Worm (Caenorhabditis elegans) whole organism, late embryonic: Measurements from ENCODE around the gene F22F7.11.
A peak's percentile ranks its signal among the peaks of the same experiment; 100 is the strongest.
"Not testable (repeated sequence)": the region's sequence is repeated elsewhere in the genome, so short reads cannot be mapped to it uniquely, and the experiment has no call there.

Experiments used
- C08G9.2 ChIP-seq: sonication (generic microtip); optimal IDR thresholded peaks from 2 replicates; lab custom pipeline; 2016; ENCODE audit warnings: mild to moderate bottlenecking, missing genetic modification characterization, moderate library complexity, missing compliant biosample characterization
- C38D4.7 ChIP-seq: fragments of 200-800 bp; sonication (Bioruptor generic); optimal IDR thresholded peaks from 2 replicates; lab custom pipeline; 2018; ENCODE audit warnings: mild to moderate bottlenecking, missing genetic modification characterization, moderate library complexity, missing compliant biosample characterization
- T23F11.4 ChIP-seq: fragments of 200-800 bp; sonication (Bioruptor generic); optimal IDR thresholded peaks from 2 replicates; lab custom pipeline; 2018; ENCODE audit warnings: mild to moderate bottlenecking, missing genetic modification characterization, missing compliant biosample characterization
- Y22D7AL.16 ChIP-seq: sonication (generic microtip); optimal IDR thresholded peaks from 2 replicates; lab custom pipeline; 2016; ENCODE audit warnings: missing genetic modification characterization, missing compliant biosample characterization
- ahr-1 ChIP-seq: sonication (generic microtip); optimal IDR thresholded peaks from 2 replicates; lab custom pipeline; 2016; ENCODE audit warnings: missing genetic modification characterization, missing compliant biosample characterization
- ama-1 ChIP-seq: fragments of 150-350 bp; optimal IDR thresholded peaks from 2 replicates; lab custom pipeline; 2014
- ceh-2 ChIP-seq: sonication (generic microtip); optimal IDR thresholded peaks from 2 replicates; lab custom pipeline; 2016; ENCODE audit warnings: missing genotype, missing genetic modification characterization, missing compliant biosample characterization
- ceh-30 ChIP-seq: fragments of 150-350 bp; optimal IDR thresholded peaks from 2 replicates; lab custom pipeline; 2014; ENCODE audit warnings: missing biosample characterization, missing genetic modification characterization
- ceh-34 ChIP-seq: sonication (generic microtip); optimal IDR thresholded peaks from 2 replicates; lab custom pipeline; 2016; ENCODE audit warnings: mild to moderate bottlenecking, missing genetic modification characterization, missing compliant biosample characterization
- ceh-45 ChIP-seq: fragments of 200-800 bp; sonication (Bioruptor generic); IDR thresholded peaks from 2 replicates; pipeline ENCODE4 v1.3.6; 2022; ENCODE audit warnings: missing genetic modification reagents, missing genetic modification characterization, missing compliant biosample characterization
- ceh-48 ChIP-seq: sonication (generic microtip); optimal IDR thresholded peaks from 2 replicates; lab custom pipeline; 2016; ENCODE audit warnings: missing genetic modification characterization, inconsistent platforms, missing compliant biosample characterization
- dmd-4 ChIP-seq: sonication (generic microtip); optimal IDR thresholded peaks from 2 replicates; lab custom pipeline; 2016; ENCODE audit warnings: borderline replicate concordance, missing genetic modification characterization, missing compliant biosample characterization
- elt-4 ChIP-seq: sonication (generic microtip); optimal IDR thresholded peaks from 2 replicates; lab custom pipeline; 2016; ENCODE audit warnings: missing genetic modification characterization, missing compliant biosample characterization
- ets-4 ChIP-seq: sonication (generic microtip); optimal IDR thresholded peaks from 2 replicates; lab custom pipeline; 2016; ENCODE audit warnings: missing genetic modification characterization, missing compliant biosample characterization
- fax-1 ChIP-seq: sonication (generic microtip); optimal IDR thresholded peaks from 2 replicates; lab custom pipeline; 2016; ENCODE audit warnings: missing genotype, missing genetic modification characterization, missing compliant biosample characterization
- fkh-10 ChIP-seq: fragments of 150-350 bp; optimal IDR thresholded peaks from 2 replicates; lab custom pipeline; 2014; ENCODE audit warnings: missing biosample characterization, missing genetic modification reagents, missing genetic modification characterization
- hlh-13 ChIP-seq: fragments of 200-800 bp; sonication (Bioruptor generic); optimal IDR thresholded peaks from 2 replicates; lab custom pipeline; 2018; ENCODE audit warnings: mild to moderate bottlenecking, missing genetic modification characterization, missing compliant biosample characterization
- hlh-15 ChIP-seq: sonication (generic microtip); optimal IDR thresholded peaks from 2 replicates; lab custom pipeline; 2016; ENCODE audit warnings: missing genetic modification characterization, missing compliant biosample characterization
- hlh-8 ChIP-seq: sonication (generic microtip); optimal IDR thresholded peaks from 2 replicates; lab custom pipeline; 2016; ENCODE audit warnings: missing genotype, missing genetic modification characterization, missing compliant biosample characterization
- lim-6 ChIP-seq: sonication (generic microtip); optimal IDR thresholded peaks from 2 replicates; lab custom pipeline; 2016; ENCODE audit warnings: missing genetic modification characterization, missing compliant biosample characterization
- lin-11 ChIP-seq: fragments of 200-800 bp; sonication (Bioruptor generic); optimal IDR thresholded peaks from 2 replicates; lab custom pipeline; 2018; ENCODE audit warnings: mild to moderate bottlenecking, missing genetic modification characterization, missing compliant biosample characterization
- madf-2 ChIP-seq: sonication (generic microtip); optimal IDR thresholded peaks from 2 replicates; lab custom pipeline; 2017; ENCODE audit warnings: missing genetic modification characterization, missing compliant biosample characterization
- mec-3 ChIP-seq: sonication (generic microtip); optimal IDR thresholded peaks from 2 replicates; lab custom pipeline; 2016; ENCODE audit warnings: borderline replicate concordance, missing genetic modification characterization, missing compliant biosample characterization
- nfya-1 ChIP-seq: sonication (generic microtip); optimal IDR thresholded peaks from 2 replicates; lab custom pipeline; 2017; ENCODE audit warnings: missing genetic modification characterization, mild to moderate bottlenecking, missing compliant biosample characterization, antibody characterized with exemption, moderate library complexity
- odd-2 ChIP-seq: sonication (generic microtip); optimal IDR thresholded peaks from 2 replicates; lab custom pipeline; 2017; ENCODE audit warnings: antibody characterized with exemption, mild to moderate bottlenecking, missing genetic modification characterization, missing compliant biosample characterization
- pat-9 ChIP-seq: fragments of 200-800 bp; sonication (Bioruptor generic); optimal IDR thresholded peaks from 2 replicates; lab custom pipeline; 2018; ENCODE audit warnings: mild to moderate bottlenecking, missing genetic modification characterization, moderate library complexity, missing compliant biosample characterization
- pqm-1 ChIP-seq: sonication (generic microtip); optimal IDR thresholded peaks from 2 replicates; lab custom pipeline; 2016; ENCODE audit warnings: missing genetic modification characterization, missing compliant biosample characterization
- ref-2 ChIP-seq: sonication (generic microtip); optimal IDR thresholded peaks from 2 replicates; lab custom pipeline; 2016; ENCODE audit warnings: missing genetic modification characterization, missing compliant biosample characterization
- rnt-1 ChIP-seq: sonication (generic microtip); optimal IDR thresholded peaks from 2 replicates; lab custom pipeline; 2016; ENCODE audit warnings: missing genetic modification characterization, missing compliant biosample characterization
- sdc-2 ChIP-seq: sonication (generic microtip); optimal IDR thresholded peaks from 2 replicates; lab custom pipeline; 2016; ENCODE audit warnings: missing genotype, missing genetic modification characterization, missing compliant biosample characterization
- sox-4 ChIP-seq: sonication (generic microtip); optimal IDR thresholded peaks from 2 replicates; lab custom pipeline; 2017; ENCODE audit warnings: mild to moderate bottlenecking, missing genetic modification characterization, inconsistent platforms, missing compliant biosample characterization
- syd-9 ChIP-seq: sonication (generic microtip); optimal IDR thresholded peaks from 2 replicates; lab custom pipeline; 2016; ENCODE audit warnings: mild to moderate bottlenecking, missing genetic modification characterization, moderate library complexity, missing compliant biosample characterization
- tbx-2 ChIP-seq: sonication (generic microtip); optimal IDR thresholded peaks from 2 replicates; lab custom pipeline; 2016; ENCODE audit warnings: missing genetic modification characterization, missing compliant biosample characterization
- tbx-7 ChIP-seq: sonication (generic microtip); optimal IDR thresholded peaks from 2 replicates; lab custom pipeline; 2016; ENCODE audit warnings: missing genotype, missing genetic modification characterization, missing compliant biosample characterization
- unc-55 ChIP-seq: sonication (generic microtip); optimal IDR thresholded peaks from 2 replicates; lab custom pipeline; 2017; ENCODE audit warnings: missing biosample characterization, missing genetic modification reagents, missing genetic modification characterization
- unc-86 ChIP-seq: sonication (generic microtip); optimal IDR thresholded peaks from 2 replicates; lab custom pipeline; 2016; ENCODE audit warnings: missing genetic modification characterization, missing compliant biosample characterization
- ztf-16 ChIP-seq: sonication (generic microtip); optimal IDR thresholded peaks from 2 replicates; lab custom pipeline; 2017; ENCODE audit warnings: missing genetic modification characterization, missing compliant biosample characterization

Gene F22F7.11

DNA sequence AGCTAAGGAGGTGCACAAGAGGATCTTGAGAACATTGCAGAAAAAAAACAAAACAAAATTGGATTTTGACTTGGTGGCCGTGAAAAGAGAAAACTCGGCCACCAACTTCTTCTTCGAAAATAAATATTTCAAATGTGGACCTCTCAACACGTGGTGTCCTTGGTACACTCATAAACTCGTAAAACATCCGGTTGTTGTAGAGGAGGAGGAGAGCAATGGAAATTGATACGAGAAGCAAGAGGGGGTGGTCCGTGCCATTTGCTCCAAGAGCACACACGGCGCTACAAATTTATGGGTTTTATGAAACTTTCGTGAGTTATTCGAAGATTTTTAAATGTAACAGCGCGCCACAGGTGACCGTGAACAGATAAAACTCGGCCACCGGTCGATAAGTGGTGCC is 37.7 kb upstream of the F22F7.11 start:
- TF ChIP-seq hlh-8 (tag; lab: Kevin White, UChicago) (peak; percentile 16), ceh-45 (GFP tag; lab: Robert Waterston, UW) (no peak)

- TF ChIP-seq ama-1 (lab: Kevin White, UChicago): no peak
- TF ChIP-seq lin-11 (tag; lab: Kevin White, UChicago): no peak
- TF ChIP-seq ceh-48 (tag; lab: Kevin White, UChicago): no peak
- no peak for TF ChIP-seq madf-2 (tag; lab: Kevin White, UChicago)
Measured at ce11 chrV:2083869-2084268, 35.8 kb upstream of the F22F7.11 start.

DNA sequence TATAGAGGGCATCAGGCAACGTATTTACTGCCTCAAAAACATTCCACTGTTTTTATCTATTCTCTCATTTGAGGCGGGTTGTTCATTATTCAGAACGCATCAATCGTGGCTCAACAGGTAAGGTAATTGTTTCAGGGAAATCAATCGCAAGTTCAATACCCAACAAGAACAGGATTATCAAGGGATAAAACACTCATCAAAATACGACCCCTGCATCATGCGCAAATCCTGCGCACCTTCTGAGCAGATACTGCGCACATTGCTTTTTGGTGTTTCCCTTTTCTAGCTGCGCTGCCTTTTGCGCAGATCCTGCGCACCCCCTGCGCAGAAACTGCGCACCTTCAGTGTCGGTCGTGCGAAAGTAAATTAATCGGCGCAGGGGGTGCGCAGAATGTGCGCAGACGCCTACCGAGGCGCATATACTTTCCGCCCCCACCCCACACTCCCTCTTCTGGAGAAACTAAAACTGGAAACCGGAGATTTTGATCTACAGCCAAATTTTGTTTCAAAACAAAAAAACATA is 33.8 kb upstream of the F22F7.11 start, which contains the start of gene F36F12.3:
F36F12.3 (plus strand) TSS at position 51 of the 523 bp plus-strand sequence.
- not testable (repeated sequence) for TF ChIP-seq nfya-1 (tag; lab: Kevin White, UChicago); ama-1 (lab: Kevin White, UChicago); ahr-1 (tag; lab: Kevin White, UChicago)

DNA sequence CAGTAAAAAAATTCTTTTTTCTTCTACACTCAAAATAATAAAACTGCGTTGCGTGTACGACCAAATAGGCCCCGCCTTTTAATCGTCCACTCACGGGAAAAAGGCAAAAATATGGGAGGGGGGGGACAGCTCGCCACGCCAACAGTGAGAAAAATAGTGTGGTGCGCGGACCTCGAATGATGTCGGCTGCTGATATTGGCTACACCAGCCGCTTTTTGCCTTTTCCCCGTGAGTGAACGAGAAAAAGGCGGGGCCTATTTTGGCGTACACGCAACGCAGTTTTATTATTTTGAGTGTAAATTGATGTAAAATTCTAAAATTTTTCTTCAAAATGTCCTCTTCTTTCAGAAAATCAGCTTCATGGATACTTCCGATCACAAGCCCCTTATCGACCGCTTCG is 29.3 kb upstream of the F22F7.11 start, which contains the start of gene ztf-28:
ztf-28 (plus strand) TSS at position 349 of the 400 bp plus-strand sequence.
- not testable (repeated sequence) for TF ChIP-seq ref-2 (tag; lab: Kevin White, UChicago); ztf-16; dmd-4 (tag; lab: Kevin White, UChicago)
- TF ChIP-seq, all 69 proteins: peak for 0; not testable (repeated sequence) for 69

DNA sequence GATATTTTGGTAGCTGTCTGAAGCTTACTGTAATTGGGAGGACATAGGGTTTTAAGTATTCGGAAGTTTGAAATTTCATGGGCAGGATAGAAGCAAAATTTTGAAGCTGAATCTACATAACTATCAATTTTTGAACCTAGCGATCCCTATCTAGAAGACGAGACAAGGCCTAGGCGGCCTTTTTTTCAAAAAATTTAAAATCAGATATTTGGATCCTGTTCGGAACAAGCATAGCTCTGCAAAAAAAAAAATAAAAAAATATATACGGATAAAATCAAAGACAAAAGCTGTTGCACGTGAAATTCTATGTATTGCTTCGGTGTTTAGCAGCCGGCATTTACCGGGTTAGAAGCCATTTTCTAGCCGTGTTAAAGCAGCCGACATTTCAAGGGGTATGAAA is 24.4 kb upstream of the F22F7.11 start, which contains the start of gene F36F12.2:
F36F12.2 (minus strand) TSS at position 101 of the 400 bp plus-strand sequence.
- TF ChIP-seq madf-2 (tag; lab: Kevin White, UChicago): no peak
- no peak for TF ChIP-seq mec-3 (tag; lab: Kevin White, UChicago)
- TF ChIP-seq pqm-1 (tag; lab: Kevin White, UChicago): no peak
- TF ChIP-seq odd-2 (tag; lab: Kevin White, UChicago): no peak
- no peak for TF ChIP-seq ceh-45 (GFP tag; lab: Robert Waterston, UW)
- no peak for TF ChIP-seq syd-9 (tag; lab: Kevin White, UChicago)
- TF ChIP-seq ceh-2 (tag; lab: Kevin White, UChicago): no peak
- no peak for TF ChIP-seq ets-4 (tag; lab: Kevin White, UChicago)
- no peak for TF ChIP-seq T23F11.4
- no peak for TF ChIP-seq ceh-34 (tag; lab: Kevin White, UChicago)
- TF ChIP-seq hlh-13 (GFP tag; lab: Kevin White, UChicago): no peak
- TF ChIP-seq ceh-30: no peak
- TF ChIP-seq C38D4.7: no peak
- TF ChIP-seq tbx-2: no peak
- TF ChIP-seq sdc-2 (tag; lab: Kevin White, UChicago): no peak
- no peak for TF ChIP-seq elt-4 (tag; lab: Kevin White, UChicago)
- no peak for TF ChIP-seq ceh-48 (tag; lab: Kevin White, UChicago)
- no peak for TF ChIP-seq Y22D7AL.16
- TF ChIP-seq fkh-10 (GFP tag; lab: Kevin White, UChicago): no peak
- TF ChIP-seq, all 69 proteins: peak for 0

ce11 chrV:2095772-2096171 is 23.9 kb upstream of the F22F7.11 start, which contains the start of gene clec-207:
TSS of gene clec-207 (plus strand) at chrV:2096072.
- TF ChIP-seq sox-4 (tag; lab: Kevin White, UChicago) (no peak), odd-2 (tag; lab: Kevin White, UChicago) (no peak), ama-1 (lab: Kevin White, UChicago) (no peak), lim-6 (tag; lab: Kevin White, UChicago) (no peak), tbx-2 (no peak), rnt-1 (tag; lab: Kevin White, UChicago) (no peak), pat-9 (no peak), C08G9.2 (tag; lab: Kevin White, UChicago) (no peak), hlh-15 (tag; lab: Kevin White, UChicago) (no peak), T23F11.4 (no peak), unc-86 (tag; lab: Kevin White, UChicago) (no peak), fax-1 (no peak), unc-55 (no peak), tbx-7 (no peak), ceh-2 (tag; lab: Kevin White, UChicago) (no peak), hlh-13 (GFP tag; lab: Kevin White, UChicago) (no peak), ref-2 (tag; lab: Kevin White, UChicago) (no peak)
